Fruit fly (Drosophila melanogaster) whole organism, embryonic: Measurements from ENCODE around the gene Cyp313a2.

Experiments used
- CG13894 ChIP-seq: fragments of 200-800 bp; sonication (Bioruptor generic); optimal IDR thresholded peaks from 3 replicates; lab custom pipeline; 2018; ENCODE audit warnings: missing biosample characterization, mild to moderate bottlenecking, missing genetic modification characterization, moderate library complexity
- CG15514 ChIP-seq: fragments of 200-800 bp; sonication (Bioruptor generic); optimal IDR thresholded peaks from 3 replicates; lab custom pipeline; 2017; ENCODE audit warnings: missing biosample characterization, missing genetic modification characterization, mild to moderate bottlenecking, moderate library complexity, missing genetic modification reagents
- CG18262 ChIP-seq: fragments of 200-800 bp; optimal IDR thresholded peaks from 3 replicates; lab custom pipeline; 2019; ENCODE audit warnings: missing biosample characterization, mild to moderate bottlenecking, missing genetic modification characterization, moderate library complexity
- CG7786 ChIP-seq: fragments of 200-800 bp; sonication (Bioruptor generic); optimal IDR thresholded peaks from 2 replicates; lab custom pipeline; 2016; ENCODE audit warnings: missing biosample characterization, missing genetic modification characterization
- CG8765 ChIP-seq: fragments of 200-800 bp; sonication (Bioruptor generic); IDR thresholded peaks from 2 replicates; pipeline ENCODE4 v1.3.6; 2022; ENCODE audit warnings: missing biosample characterization, missing genetic modification characterization
- CHES-1-like ChIP-seq: fragments of 200-800 bp; sonication (Bioruptor generic); optimal IDR thresholded peaks from 2 replicates; lab custom pipeline; 2016; ENCODE audit warnings: missing biosample characterization, missing genetic modification characterization
- CTCF ChIP-seq: fragments of 200-800 bp; sonication (Bioruptor generic); optimal IDR thresholded peaks from 2 replicates; lab custom pipeline; 2017; ENCODE audit warnings: missing biosample characterization, mild to moderate bottlenecking, missing genetic modification characterization, moderate library complexity
- CkIIα-i1 ChIP-seq: fragments of 200-800 bp; sonication (Bioruptor generic); IDR thresholded peaks from 2 replicates; pipeline ENCODE4 v1.3.6; 2022; ENCODE audit warnings: missing biosample characterization, missing genetic modification characterization
- Fer3 ChIP-seq: fragments of 200-800 bp; sonication (Bioruptor generic); optimal IDR thresholded peaks from 2 replicates; lab custom pipeline; 2018; ENCODE audit warnings: missing biosample characterization, mild to moderate bottlenecking, missing genetic modification characterization, moderate library complexity
- Lim3 ChIP-seq: fragments of 200-800 bp; sonication (Bioruptor generic); IDR thresholded peaks from 2 replicates; pipeline ENCODE4 v1.3.6; 2022; ENCODE audit warnings: missing biosample characterization, missing genetic modification characterization
- Stat92E ChIP-seq, 3 experiments: fragments of >200 bp in 2 of 3; fragments of 200-800 bp in 1 of 3; sonication (Bioruptor generic) in 1 of 3; optimal IDR thresholded peaks; 2 replicates each; lab custom pipeline; 2017 to 2019; ENCODE audit warnings: missing biosample characterization in 3 of 3, missing genetic modification characterization in 3 of 3, mild to moderate bottlenecking in 1 of 3, moderate library complexity in 1 of 3
- repo ChIP-seq: fragments of 200-800 bp; sonication (Bioruptor generic); optimal IDR thresholded peaks from 2 replicates; lab custom pipeline; 2016; ENCODE audit warnings: missing biosample characterization, missing genetic modification characterization
- stc ChIP-seq: fragments of 200-800 bp; sonication (Bioruptor generic); IDR thresholded peaks from 2 replicates; pipeline ENCODE4 v1.3.6; 2022; ENCODE audit warnings: missing biosample characterization, missing genetic modification characterization
- yki ChIP-seq: fragments of >200 bp; optimal IDR thresholded peaks from 3 replicates; lab custom pipeline; 2018

Cyp313a2 gene

DNA sequence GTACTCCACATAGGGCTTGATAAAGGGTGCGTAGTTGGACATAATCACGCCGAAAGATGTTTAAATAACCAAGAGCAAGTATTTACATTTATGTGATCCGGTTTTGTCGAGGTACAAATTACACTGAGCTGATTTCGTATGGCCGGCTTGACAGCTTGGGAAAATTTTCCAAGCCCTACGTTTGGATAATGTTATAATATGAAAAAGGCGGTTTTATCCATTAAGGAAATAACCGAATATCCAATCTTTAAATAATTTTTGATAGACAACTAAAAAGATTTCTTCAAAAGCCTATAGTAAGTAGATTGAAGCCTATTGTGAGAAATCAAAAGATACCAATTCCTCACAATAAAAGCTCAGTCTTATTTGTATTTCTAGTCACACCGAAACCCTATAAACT is 41.8 kb downstream of the Cyp313a2 start, which contains the start of the genes eIF3d2 and CG43450:
TSS of gene eIF3d2 (minus strand) at position 101 of the 400 bp plus-strand sequence.
TSS of gene CG43450 (plus strand) at position 384 of the 400 bp plus-strand sequence.
- TF ChIP-seq CG7786 (GFP tag; lab: Kevin White, UChicago) (no peak), yki (lab: Kevin White, UChicago) (no peak), CG13894 (no peak), repo (GFP tag; lab: Kevin White, UChicago) (no peak), CG15514 (GFP tag; lab: Kevin White, UChicago) (no peak), Lim3 (GFP tag; lab: Robert Waterston, UW) (no peak), CG18262 (tag; lab: Kevin White, UChicago) (no peak)

DNA sequence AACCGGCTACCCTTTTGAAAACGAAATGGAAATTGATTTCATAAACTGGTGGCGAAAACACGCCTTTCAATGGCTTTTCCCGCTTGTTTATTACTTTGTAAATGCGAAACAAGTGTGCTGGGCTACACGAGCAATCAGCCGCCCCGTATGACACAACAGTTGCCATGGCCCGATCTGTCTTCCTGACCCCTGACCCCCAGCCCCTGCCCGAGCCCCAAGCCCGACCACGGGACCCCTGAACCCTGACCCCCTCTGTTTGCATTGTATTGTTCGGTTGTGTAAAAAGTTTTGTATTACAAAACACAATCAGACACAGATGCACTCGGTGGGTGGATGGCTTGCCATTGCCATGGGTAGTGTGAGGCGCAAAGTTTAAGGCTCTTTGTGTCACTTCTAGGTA is 51.1 kb downstream of the Cyp313a2 start:
- TF ChIP-seq Fer3 = no peak
- no peak for TF ChIP-seq CkIIα-i1 (GFP tag; lab: Robert Waterston, UW)
- no peak for TF ChIP-seq Stat92E (GFP tag; optimal IDR thresholded peaks at IDR 0.05; lab: Kevin White, UChicago)
- TF ChIP-seq stc (GFP tag; lab: Robert Waterston, UW) = no peak
- no peak for TF ChIP-seq CHES-1-like (GFP tag; lab: Kevin White, UChicago)
- no peak for TF ChIP-seq CG8765 (GFP tag; lab: Robert Waterston, UW)
- TF ChIP-seq CTCF = no peak
- TF ChIP-seq, all 482 proteins: peak for 0
